Worm (Caenorhabditis elegans) whole organism, mixed stage, embryonic: ENCODE measurements around the gene fbxb-72.

Source experiments
- M03D4.4 ChIP-seq: sonication (generic microtip); optimal IDR thresholded peaks from 2 replicates; lab custom pipeline; 2017; ENCODE audit warnings: mild to moderate bottlenecking, missing genetic modification characterization, missing compliant biosample characterization
- blmp-1 ChIP-seq: fragments of 150-350 bp; optimal IDR thresholded peaks from 2 replicates; lab custom pipeline; 2014; ENCODE audit warnings: missing biosample characterization, missing genetic modification characterization
- ceh-39 ChIP-seq: fragments of 150-350 bp; optimal IDR thresholded peaks from 2 replicates; lab custom pipeline; 2014; ENCODE audit warnings: missing biosample characterization, missing genetic modification characterization
- ceh-43 ChIP-seq: fragments of 200-800 bp; sonication (Bioruptor generic); optimal IDR thresholded peaks from 2 replicates; lab custom pipeline; 2018; ENCODE audit warnings: mild to moderate bottlenecking, missing genetic modification characterization, moderate library complexity, missing compliant biosample characterization
- ceh-83 ChIP-seq: fragments of 200-800 bp; sonication (Bioruptor generic); optimal IDR thresholded peaks from 2 replicates; lab custom pipeline; 2018; ENCODE audit warnings: mild to moderate bottlenecking, missing genetic modification characterization, missing compliant biosample characterization
- ces-1 ChIP-seq: fragments of 150-350 bp; optimal IDR thresholded peaks from 2 replicates; lab custom pipeline; 2014; ENCODE audit warnings: missing biosample characterization, missing genetic modification reagents, missing genetic modification characterization
- cnd-1 ChIP-seq: fragments of 200-800 bp; sonication (Bioruptor generic); optimal IDR thresholded peaks from 2 replicates; lab custom pipeline; 2018; ENCODE audit warnings: mild to moderate bottlenecking, missing genetic modification characterization, missing compliant biosample characterization
- drap-1 ChIP-seq: fragments of 200-800 bp; sonication (Bioruptor generic); optimal IDR thresholded peaks from 3 replicates; lab custom pipeline; 2018; ENCODE audit warnings: mild to moderate bottlenecking, missing genetic modification characterization, missing compliant biosample characterization
- elt-1 ChIP-seq: sonication (generic microtip); optimal IDR thresholded peaks from 2 replicates; lab custom pipeline; 2017; ENCODE audit warnings: missing genetic modification characterization, mild to moderate bottlenecking, missing compliant biosample characterization, antibody characterized with exemption, moderate library complexity, borderline replicate concordance; ENCODE audit not compliant: insufficient read depth
- elt-3 ChIP-seq: fragments of 150-350 bp; optimal IDR thresholded peaks from 2 replicates; lab custom pipeline; 2014; ENCODE audit warnings: missing biosample characterization, missing genetic modification characterization
- flh-1 ChIP-seq: fragments of 200-800 bp; sonication (Bioruptor generic); optimal IDR thresholded peaks from 2 replicates; lab custom pipeline; 2018; ENCODE audit warnings: mild to moderate bottlenecking, missing genetic modification characterization, moderate library complexity, missing compliant biosample characterization
- ham-2 ChIP-seq: fragments of 200-800 bp; sonication (Bioruptor generic); optimal IDR thresholded peaks from 2 replicates; lab custom pipeline; 2018; ENCODE audit warnings: mild to moderate bottlenecking, missing genetic modification characterization, missing compliant biosample characterization
- lin-32 ChIP-seq: fragments of 200-800 bp; sonication (Bioruptor generic); optimal IDR thresholded peaks from 2 replicates; lab custom pipeline; 2018; ENCODE audit warnings: mild to moderate bottlenecking, missing genetic modification characterization, missing compliant biosample characterization
- lsy-2 ChIP-seq: fragments of 150-350 bp; optimal IDR thresholded peaks from 2 replicates; lab custom pipeline; 2014; ENCODE audit warnings: missing biosample characterization, missing genetic modification characterization
- mab-5 ChIP-seq: fragments of 150-350 bp; optimal IDR thresholded peaks from 2 replicates; lab custom pipeline; 2014; ENCODE audit warnings: missing biosample characterization, missing genetic modification characterization
- mep-1 ChIP-seq: fragments of 150-350 bp; optimal IDR thresholded peaks from 2 replicates; lab custom pipeline; 2017; ENCODE audit warnings: missing biosample characterization, missing genetic modification reagents, missing genetic modification characterization, inconsistent platforms
- mls-2 ChIP-seq: sonication (generic microtip); optimal IDR thresholded peaks from 2 replicates; lab custom pipeline; 2016; ENCODE audit warnings: mild to moderate bottlenecking, missing genetic modification characterization, moderate library complexity, missing compliant biosample characterization
- nhr-12 ChIP-seq: fragments of 150-350 bp; optimal IDR thresholded peaks from 2 replicates; lab custom pipeline; 2014; ENCODE audit warnings: missing biosample characterization, missing genetic modification characterization
- nhr-2 ChIP-seq: fragments of 150-350 bp; optimal IDR thresholded peaks from 2 replicates; lab custom pipeline; 2014; ENCODE audit warnings: missing biosample characterization, missing genetic modification characterization
- nhr-237 ChIP-seq: fragments of 150-350 bp; optimal IDR thresholded peaks from 2 replicates; lab custom pipeline; 2014; ENCODE audit warnings: missing biosample characterization, missing genetic modification characterization
- nhr-28 ChIP-seq: fragments of 150-350 bp; optimal IDR thresholded peaks from 2 replicates; lab custom pipeline; 2014; ENCODE audit warnings: missing biosample characterization, missing genetic modification characterization
- nhr-76 ChIP-seq: sonication (generic microtip); optimal IDR thresholded peaks from 2 replicates; lab custom pipeline; 2017; ENCODE audit warnings: missing biosample characterization, missing genetic modification characterization
- pha-4 ChIP-seq: fragments of 150-350 bp; optimal IDR thresholded peaks from 2 replicates; lab custom pipeline; 2018; ENCODE audit warnings: missing biosample characterization, missing genetic modification reagents, missing genetic modification characterization
- sem-2 ChIP-seq: fragments of 200-800 bp; sonication (Bioruptor generic); optimal IDR thresholded peaks from 2 replicates; lab custom pipeline; 2018; ENCODE audit warnings: mild to moderate bottlenecking, missing genetic modification characterization, missing compliant biosample characterization
- snpc-4 ChIP-seq: fragments of 150-350 bp; optimal IDR thresholded peaks from 2 replicates; lab custom pipeline; 2014; ENCODE audit warnings: missing biosample characterization, missing genetic modification characterization
- sptf-1 ChIP-seq: sonication (generic microtip); optimal IDR thresholded peaks from 2 replicates; lab custom pipeline; 2017; ENCODE audit warnings: mild to moderate bottlenecking, missing genetic modification characterization, moderate library complexity, missing compliant biosample characterization
- tbx-8 ChIP-seq: fragments of 200-800 bp; sonication (Bioruptor generic); optimal IDR thresholded peaks from 2 replicates; lab custom pipeline; 2018; ENCODE audit warnings: mild to moderate bottlenecking, missing genetic modification characterization, moderate library complexity, missing compliant biosample characterization
- unc-120 ChIP-seq: sonication (generic microtip); optimal IDR thresholded peaks from 2 replicates; lab custom pipeline; 2017; ENCODE audit warnings: missing genetic modification characterization, missing compliant biosample characterization; ENCODE audit not compliant: poor library complexity, severe bottlenecking
- unc-39 ChIP-seq: fragments of 150-350 bp; optimal IDR thresholded peaks from 2 replicates; lab custom pipeline; 2014; ENCODE audit warnings: missing biosample characterization, missing genetic modification characterization
- zip-8 ChIP-seq: fragments of 150-350 bp; optimal IDR thresholded peaks from 2 replicates; lab custom pipeline; 2014; ENCODE audit warnings: missing biosample characterization, missing genetic modification characterization
- ztf-11 ChIP-seq: fragments of 150-350 bp; optimal IDR thresholded peaks from 2 replicates; lab custom pipeline; 2014; ENCODE audit warnings: missing biosample characterization, missing genetic modification characterization

The fbxb-72 gene

DNA sequence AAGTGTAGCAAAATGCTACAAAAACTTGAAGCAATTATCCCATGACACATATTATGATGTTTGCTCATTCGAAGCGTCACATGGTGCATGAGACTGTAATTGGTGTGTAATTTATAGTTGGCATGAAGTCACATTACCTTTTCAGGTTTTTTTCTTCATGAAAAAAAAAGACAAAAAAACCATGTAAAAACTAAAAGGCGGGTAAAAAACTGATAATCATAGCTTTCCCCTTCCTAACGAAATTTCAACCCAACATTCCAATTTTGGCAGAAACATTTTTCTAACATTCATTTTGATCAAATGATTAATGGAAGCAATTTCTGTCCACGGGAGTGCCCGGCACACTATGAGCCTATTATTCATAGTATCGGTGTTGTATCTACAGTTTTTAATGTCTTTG is 24.3 kb upstream of the fbxb-72 start, which contains the start of gene sri-4:
Gene sri-4, plus strand, starts transcription at position 301 of the 400 bp plus-strand sequence.
- TF ChIP-seq mls-2 (tag; lab: Kevin White, UChicago): no peak
- TF ChIP-seq flh-1 (GFP tag; lab: Kevin White, UChicago): no peak
- TF ChIP-seq elt-1: no peak
- no peak for TF ChIP-seq ces-1
- TF ChIP-seq mep-1: no peak
- TF ChIP-seq snpc-4 (tag; lab: Kevin White, UChicago): no peak
- TF ChIP-seq ham-2 (GFP tag; lab: Kevin White, UChicago): no peak
- TF ChIP-seq lin-32 (GFP tag; lab: Kevin White, UChicago): no peak
- no peak for TF ChIP-seq nhr-12 (tag; lab: Kevin White, UChicago)
- TF ChIP-seq nhr-2: no peak
- TF ChIP-seq ztf-11 (tag; lab: Kevin White, UChicago): no peak
- TF ChIP-seq tbx-8 (GFP tag; lab: Kevin White, UChicago): no peak
- no peak for TF ChIP-seq ceh-43
- no peak for TF ChIP-seq elt-3 (tag; lab: Kevin White, UChicago)
- TF ChIP-seq unc-39 (tag; lab: Kevin White, UChicago): no peak
- no peak for TF ChIP-seq pha-4 (tag; lab: Kevin White, UChicago)
- no peak for TF ChIP-seq cnd-1
- no peak for TF ChIP-seq sem-2
- no peak for TF ChIP-seq sptf-1 (tag; lab: Kevin White, UChicago)

ce11 chrV:743348-743747 is 19.6 kb upstream of the fbxb-72 start, which contains the start of gene str-134:
Gene str-134, plus strand, starts transcription at chrV:743648.
- no peak for TF ChIP-seq zip-8 (tag; lab: Kevin White, UChicago)
- no peak for TF ChIP-seq ztf-11 (tag; lab: Kevin White, UChicago)
- no peak for TF ChIP-seq elt-3 (tag; lab: Kevin White, UChicago)
- no peak for TF ChIP-seq unc-39 (tag; lab: Kevin White, UChicago)

ce11 chrV:741820-742219 is 18.1 kb upstream of the fbxb-72 start, which contains the start of gene C05E4.7:
Gene C05E4.7, plus strand, starts transcription at chrV:742120.
- TF ChIP-seq blmp-1 (tag; lab: Kevin White, UChicago): no peak
- no peak for TF ChIP-seq ceh-83
- TF ChIP-seq elt-3 (tag; lab: Kevin White, UChicago): no peak
- TF ChIP-seq zip-8 (tag; lab: Kevin White, UChicago): no peak
- no peak for TF ChIP-seq elt-1
- no peak for TF ChIP-seq M03D4.4 (tag; lab: Kevin White, UChicago)
- TF ChIP-seq cnd-1: no peak
- TF ChIP-seq pha-4 (tag; lab: Kevin White, UChicago): no peak
- no peak for TF ChIP-seq flh-1 (GFP tag; lab: Kevin White, UChicago)
- no peak for TF ChIP-seq mep-1
- no peak for TF ChIP-seq sptf-1 (tag; lab: Kevin White, UChicago)
- no peak for TF ChIP-seq nhr-2
- no peak for TF ChIP-seq nhr-237
- TF ChIP-seq ztf-11 (tag; lab: Kevin White, UChicago): no peak
- TF ChIP-seq nhr-76: no peak

- TF ChIP-seq zip-8 (tag; lab: Kevin White, UChicago) (no peak), unc-39 (tag; lab: Kevin White, UChicago) (no peak), snpc-4 (tag; lab: Kevin White, UChicago) (no peak), nhr-237 (no peak), mls-2 (tag; lab: Kevin White, UChicago) (no peak), sptf-1 (tag; lab: Kevin White, UChicago) (no peak), nhr-76 (no peak), flh-1 (GFP tag; lab: Kevin White, UChicago) (no peak), ceh-43 (no peak), nhr-28 (tag; lab: Kevin White, UChicago) (no peak), sem-2 (no peak), mab-5 (tag; lab: Kevin White, UChicago) (no peak), ceh-39 (tag; lab: Kevin White, UChicago) (no peak), lsy-2 (tag; lab: Kevin White, UChicago) (no peak), ham-2 (GFP tag; lab: Kevin White, UChicago) (no peak)
Observed at ce11 chrV:738770-739169, 15.0 kb upstream of the fbxb-72 start, which contains the start of gene srj-24. Gene srj-24, minus strand, starts transcription at chrV:738870.

ce11 chrV:736171-736570 is 12.4 kb upstream of the fbxb-72 start, which contains the start of gene srj-25:
Gene srj-25, minus strand, starts transcription at chrV:736271.
- TF ChIP-seq lin-32 (GFP tag; lab: Kevin White, UChicago): no peak
- TF ChIP-seq drap-1: no peak
- no peak for TF ChIP-seq mep-1
- TF ChIP-seq unc-39 (tag; lab: Kevin White, UChicago): no peak
- no peak for TF ChIP-seq tbx-8 (GFP tag; lab: Kevin White, UChicago)
- TF ChIP-seq sem-2: no peak
- no peak for TF ChIP-seq nhr-12 (tag; lab: Kevin White, UChicago)
- no peak for TF ChIP-seq ceh-83
- TF ChIP-seq M03D4.4 (tag; lab: Kevin White, UChicago): no peak
- no peak for TF ChIP-seq mls-2 (tag; lab: Kevin White, UChicago)
- TF ChIP-seq unc-120: no peak
- TF ChIP-seq pha-4 (tag; lab: Kevin White, UChicago): no peak
- TF ChIP-seq snpc-4 (tag; lab: Kevin White, UChicago): no peak
